Fruit fly (Drosophila melanogaster): Measurements from ENCODE around the gene puc.

The puc gene

dm6 chr3R:8113833-8114673 lies 8.9 kb downstream of the puc start:
- TF ChIP-seq CG8478 (optimal IDR thresholded peaks at IDR 0.05): no peak
- no peak for TF ChIP-seq CTCF (optimal IDR thresholded peaks at IDR 0.05)

dm6 chr3R:8115205-8115604 lies 10.1 kb downstream of the puc start:
- no peak for TF ChIP-seq CG8478 (optimal IDR thresholded peaks at IDR 0.05)
- TF ChIP-seq CTCF (optimal IDR thresholded peaks at IDR 0.05): no peak

DNA sequence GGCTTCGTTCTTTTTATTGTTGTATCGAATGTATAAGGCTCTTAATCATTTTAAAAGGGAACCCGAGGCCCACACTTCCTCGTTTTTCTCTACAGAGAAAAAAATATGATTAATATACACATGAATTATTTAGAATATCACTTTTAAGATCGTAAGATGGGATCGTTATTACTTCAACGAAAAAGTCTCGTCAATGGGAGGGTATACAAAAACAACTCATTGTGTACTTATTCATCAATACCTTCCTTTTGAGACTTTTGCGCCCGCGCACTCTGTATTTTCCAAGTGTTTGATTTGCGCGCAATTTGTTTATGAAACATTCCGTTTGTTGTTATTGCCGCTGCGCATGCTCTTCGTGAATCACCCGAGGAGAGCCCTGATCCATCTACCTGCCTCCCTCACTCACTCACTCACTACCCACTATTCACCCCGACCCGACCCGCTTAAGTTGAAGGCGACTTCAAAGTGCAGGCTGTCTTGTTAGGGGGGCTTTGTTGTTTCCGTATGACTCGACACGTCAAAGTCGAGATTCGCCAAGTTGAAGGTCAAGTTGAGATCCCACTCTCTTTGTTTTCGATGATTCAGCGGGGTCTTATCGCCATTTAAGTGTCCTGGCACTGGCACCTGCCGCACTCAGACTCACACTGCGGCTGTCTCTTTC lies 10.9 kb downstream of the puc start:
- TF ChIP-seq CTCF (optimal IDR thresholded peaks at IDR 0.05): no peak
- no peak for TF ChIP-seq CG8478 (optimal IDR thresholded peaks at IDR 0.05)

DNA sequence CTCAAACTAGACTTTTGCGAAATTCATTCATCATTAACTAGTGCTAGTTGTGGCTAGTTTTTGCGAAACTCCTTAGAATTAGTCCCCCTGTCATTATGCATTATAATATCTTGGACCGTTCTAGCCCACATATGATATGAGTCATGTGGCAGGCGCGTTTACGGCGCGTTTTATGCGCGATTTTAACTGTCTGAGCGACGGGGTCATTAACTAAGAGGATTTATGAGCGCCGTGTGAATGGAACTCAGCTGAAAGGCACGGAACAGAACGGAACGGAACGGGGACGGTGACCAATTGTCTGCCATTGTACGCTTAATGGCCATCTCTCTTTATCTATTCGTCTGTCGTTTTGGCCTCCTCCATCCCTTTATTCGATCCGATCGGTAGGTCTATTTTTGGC lies 12.9 kb downstream of the puc start:
- TF ChIP-seq CG8478 (optimal IDR thresholded peaks at IDR 0.05): no peak

dm6 chr3R:8118781-8119456 lies 13.8 kb downstream of the puc start:
- TF ChIP-seq CTCF (optimal IDR thresholded peaks at IDR 0.05) (no peak), CG8478 (optimal IDR thresholded peaks at IDR 0.05) (no peak)

DNA sequence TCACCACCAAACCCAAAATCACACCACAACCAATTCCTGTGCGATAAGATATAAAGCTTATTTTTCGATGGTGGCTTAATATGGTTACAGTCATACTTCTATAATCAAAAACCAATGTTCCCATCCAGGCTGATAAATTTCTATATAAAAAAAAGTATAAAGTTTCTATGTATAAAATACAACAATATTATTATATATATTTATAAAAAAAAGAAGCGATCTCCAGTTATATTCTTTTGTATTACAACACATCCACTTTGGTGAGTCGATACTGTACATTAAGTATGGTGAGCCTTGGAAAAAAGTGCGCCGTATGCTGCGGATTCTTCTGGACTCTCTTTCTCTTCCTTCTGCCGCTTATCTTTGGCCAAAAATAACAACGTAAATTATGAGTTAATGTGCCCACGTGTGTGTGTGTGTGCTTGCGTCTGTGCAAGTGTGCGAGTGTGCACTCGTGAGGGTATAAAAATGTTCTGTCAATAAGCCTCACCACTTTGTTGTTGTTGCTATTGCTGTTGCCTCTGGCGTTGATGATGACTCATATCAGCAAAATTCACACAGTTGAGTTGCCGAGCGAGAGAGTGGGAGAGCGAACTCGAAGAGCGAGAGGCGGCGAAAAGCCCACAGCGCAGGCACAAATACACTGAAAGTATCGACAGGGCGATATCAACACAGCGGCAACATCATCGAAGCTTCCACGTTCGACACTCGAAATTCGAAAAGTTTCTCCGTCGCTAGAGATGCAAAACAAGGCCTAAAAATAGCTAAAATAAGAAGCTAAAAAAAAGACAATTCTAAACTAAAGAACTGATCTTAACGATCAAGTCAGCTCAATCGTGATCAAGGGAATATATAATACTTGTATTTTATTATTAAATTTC lies 14.6 kb downstream of the puc start:
- no peak for TF ChIP-seq CTCF (optimal IDR thresholded peaks at IDR 0.05)
- no peak for TF ChIP-seq CG8478 (optimal IDR thresholded peaks at IDR 0.05)

- TF ChIP-seq CTCF (optimal IDR thresholded peaks at IDR 0.05) (no peak), CG8478 (optimal IDR thresholded peaks at IDR 0.05) (no peak)
These were observed 15.2 kb downstream of the puc start for dm6 chr3R:8120338-8120662.

dm6 chr3R:8122198-8122970 lies 17.3 kb downstream of the puc start, which contains the start of gene CG7878:
TSS of gene CG7878 (plus strand) at chr3R:8122725.
- no peak for TF ChIP-seq CG8478 (optimal IDR thresholded peaks at IDR 0.05)
- TF ChIP-seq CTCF (optimal IDR thresholded peaks at IDR 0.05): no peak

DNA sequence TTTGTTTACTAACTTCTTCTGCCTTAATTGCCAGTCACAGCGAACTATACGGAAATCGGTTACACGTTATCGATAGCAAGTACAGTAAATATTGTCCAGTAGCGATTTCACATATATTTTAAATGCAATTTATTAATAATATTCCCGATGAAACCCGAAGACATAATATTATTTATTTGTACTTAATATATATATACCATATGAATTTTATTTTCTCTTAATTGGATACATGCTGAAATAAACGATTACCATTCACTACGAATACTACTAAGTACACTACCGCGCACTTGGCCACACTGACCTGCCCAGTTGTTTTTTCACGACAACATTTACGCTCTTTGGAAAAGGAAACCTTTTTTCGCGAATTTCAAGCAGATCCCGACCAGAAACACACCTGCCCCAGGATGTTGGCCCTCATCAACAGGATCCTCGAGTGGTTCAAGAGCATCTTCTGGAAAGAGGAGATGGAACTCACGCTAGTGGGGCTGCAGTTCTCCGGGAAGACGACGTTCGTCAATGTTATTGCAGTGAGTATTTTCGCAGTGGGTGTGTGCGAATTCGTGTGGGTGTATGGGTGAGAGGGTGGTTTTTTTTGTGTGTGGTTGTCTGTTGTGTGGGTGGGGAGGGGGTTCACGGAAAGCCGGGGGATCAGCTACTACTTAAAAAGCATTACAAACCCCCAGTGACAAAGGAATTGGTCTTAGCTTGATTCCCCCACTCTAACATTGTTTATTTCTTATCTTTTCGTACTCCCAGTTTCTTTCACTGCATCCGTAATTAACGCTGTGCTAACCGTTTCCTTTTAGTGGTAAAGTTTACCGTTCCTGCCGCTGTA lies 21.4 kb downstream of the puc start, which contains the start of the genes CG9667 and Arl8:
Gene CG9667 (minus strand): TSS at position 42 of the 835 bp plus-strand sequence.
Gene Arl8 (plus strand): TSS at position 290 of the 835 bp plus-strand sequence.
- TF ChIP-seq CG8478 (optimal IDR thresholded peaks at IDR 0.05) (no peak), CTCF (optimal IDR thresholded peaks at IDR 0.05) (no peak)

dm6 chr3R:8127151-8127690 lies 22.1 kb downstream of the puc start:
- no peak for TF ChIP-seq CG8478 (optimal IDR thresholded peaks at IDR 0.05)
- no peak for TF ChIP-seq CTCF (optimal IDR thresholded peaks at IDR 0.05)

DNA sequence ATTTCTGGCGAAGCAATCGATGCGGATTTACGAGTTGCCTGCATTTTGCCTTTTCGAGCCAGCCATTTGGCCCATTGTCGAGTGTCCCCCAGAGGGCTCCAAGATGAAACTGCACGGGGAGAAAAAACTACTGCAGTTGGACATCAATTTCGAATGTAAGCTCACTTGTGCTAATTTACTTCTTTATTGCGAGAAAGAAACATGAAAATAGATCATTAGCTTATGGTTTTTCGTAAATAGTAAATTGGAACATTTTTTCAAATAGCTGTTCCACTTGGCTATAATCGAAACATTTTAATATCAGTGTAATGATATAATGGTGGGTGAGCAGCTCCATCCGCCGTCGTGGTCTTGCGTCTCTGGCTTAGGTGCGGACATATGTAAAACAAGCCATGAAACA lies 27.3 kb downstream of the puc start:
- TF ChIP-seq CG8478 (optimal IDR thresholded peaks at IDR 0.05): no peak
- no peak for TF ChIP-seq CTCF (optimal IDR thresholded peaks at IDR 0.05)

DNA sequence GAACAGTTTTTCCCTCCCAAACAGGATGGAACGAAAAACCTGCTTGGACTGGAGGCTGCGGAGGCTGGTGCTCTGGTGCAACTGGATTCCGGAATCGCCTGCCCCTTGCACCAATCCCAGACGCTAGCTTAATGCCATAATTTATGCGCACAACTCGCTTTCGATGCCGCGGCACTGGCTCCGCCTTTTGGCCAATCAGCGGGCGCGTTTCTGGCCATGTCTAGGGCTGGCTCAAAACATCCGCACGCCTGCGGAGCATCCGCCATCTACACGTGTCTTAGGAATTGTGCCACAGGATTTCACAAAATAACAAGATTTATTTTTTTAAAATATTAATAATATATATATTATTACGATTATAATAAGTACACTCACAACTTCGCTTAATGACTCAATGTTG lies 29.4 kb downstream of the puc start:
- no peak for TF ChIP-seq CG8478 (optimal IDR thresholded peaks at IDR 0.05)
- no peak for TF ChIP-seq CTCF (optimal IDR thresholded peaks at IDR 0.05)

DNA sequence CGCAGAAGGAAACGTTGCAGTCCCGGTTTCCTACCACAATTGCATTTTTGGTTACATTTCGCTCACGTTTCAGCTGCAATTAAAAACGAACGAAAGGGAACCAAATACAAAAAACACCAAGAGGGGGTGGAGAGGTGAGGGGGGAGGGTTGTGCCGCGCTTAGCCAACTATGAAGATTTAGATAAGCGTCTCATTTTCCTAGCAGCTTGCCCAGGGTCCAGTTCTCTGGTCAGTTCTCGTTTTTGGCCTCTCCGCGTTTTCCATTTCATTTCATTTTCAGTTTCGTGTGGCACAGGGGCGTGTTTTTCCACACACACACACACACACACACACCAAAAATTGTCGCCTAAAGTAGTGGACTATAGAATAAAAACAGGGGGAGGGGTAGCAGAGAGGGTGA lies 33.0 kb downstream of the puc start:
- TF ChIP-seq CG8478 (optimal IDR thresholded peaks at IDR 0.05): no peak
- TF ChIP-seq CTCF (optimal IDR thresholded peaks at IDR 0.05): no peak
